Worm (Caenorhabditis elegans) whole organism, L2 larva: Measurements from ENCODE around the gene sir-2.1.

Experiments
- aly-2 ChIP-seq: fragments of 150-350 bp; optimal IDR thresholded peaks from 2 replicates; lab custom pipeline; 2014; ENCODE audit warnings: missing biosample characterization, missing genetic modification characterization
- ceh-16 ChIP-seq: fragments of 150-350 bp; optimal IDR thresholded peaks from 2 replicates; lab custom pipeline; 2014; ENCODE audit warnings: missing biosample characterization, missing genetic modification characterization
- egl-27 ChIP-seq: sonication (generic microtip); optimal IDR thresholded peaks from 3 replicates; lab custom pipeline; 2017; ENCODE audit warnings: missing biosample characterization, missing genetic modification reagents, missing genetic modification characterization
- elt-1 ChIP-seq: fragments of 150-350 bp; optimal IDR thresholded peaks from 2 replicates; lab custom pipeline; 2014; ENCODE audit warnings: missing biosample characterization, missing genetic modification characterization
- lin-11 ChIP-seq: fragments of 150-350 bp; sonication (generic microtip); optimal IDR thresholded peaks from 2 replicates; lab custom pipeline; 2014; ENCODE audit warnings: missing biosample characterization, missing genetic modification characterization, inconsistent platforms, mixed read lengths
- lin-39 ChIP-seq: fragments of 150-350 bp; optimal IDR thresholded peaks from 2 replicates; lab custom pipeline; 2014; ENCODE audit warnings: missing biosample characterization, missing genetic modification reagents, missing genetic modification characterization
- lsy-2 ChIP-seq, 2 experiments: fragments of 150-350 bp in 1 of 2; sonication (generic microtip) in 1 of 2; optimal IDR thresholded peaks; 2 replicates each; lab custom pipeline; 2014 to 2017; ENCODE audit warnings: missing biosample characterization in 2 of 2, missing genetic modification characterization in 2 of 2
- mab-5 ChIP-seq: fragments of 150-350 bp; optimal IDR thresholded peaks from 2 replicates; lab custom pipeline; 2014; ENCODE audit warnings: missing biosample characterization, missing genetic modification characterization
- nhr-11 ChIP-seq: fragments of 150-350 bp; optimal IDR thresholded peaks from 2 replicates; lab custom pipeline; 2014; ENCODE audit warnings: missing biosample characterization, missing genetic modification characterization
- nhr-129 ChIP-seq: fragments of 150-350 bp; optimal IDR thresholded peaks from 2 replicates; lab custom pipeline; 2014; ENCODE audit warnings: missing biosample characterization, missing genetic modification characterization
- nhr-77 ChIP-seq: fragments of 150-350 bp; optimal IDR thresholded peaks from 2 replicates; lab custom pipeline; 2014; ENCODE audit warnings: missing biosample characterization, missing genetic modification characterization
- skn-1 ChIP-seq: sonication (generic microtip); optimal IDR thresholded peaks from 2 replicates; lab custom pipeline; 2017; ENCODE audit warnings: missing biosample characterization, missing genetic modification characterization
- sma-3 ChIP-seq: sonication (generic microtip); optimal IDR thresholded peaks from 2 replicates; lab custom pipeline; 2016; ENCODE audit warnings: missing genetic modification reagents, missing genetic modification characterization, missing compliant biosample characterization

ce11 chrIV:10345990-10346389, 20.0 kb downstream of the sir-2.1 start:
- no peak for TF ChIP-seq ceh-16
- peak; percentile 2 for TF ChIP-seq sma-3 (GFP tag; lab: Kevin White, UChicago)
- TF ChIP-seq lsy-2 (tag; optimal IDR thresholded peaks at IDR 0.05; lab: Kevin White, UChicago) = peak; percentile 12 to 64
- TF ChIP-seq nhr-77 (tag; lab: Kevin White, UChicago) = no peak
- TF ChIP-seq lin-11 (tag; lab: Kevin White, UChicago) = no peak
- TF ChIP-seq nhr-11 (tag; lab: Kevin White, UChicago) = no peak
- TF ChIP-seq aly-2 (tag; lab: Kevin White, UChicago) = no peak
- peak; percentile 82 for TF ChIP-seq nhr-129 (tag; lab: Kevin White, UChicago)
- peak; percentile 22 for TF ChIP-seq egl-27
- TF ChIP-seq lin-39 = no peak
- TF ChIP-seq mab-5 (tag; lab: Kevin White, UChicago) = no peak
- no peak for TF ChIP-seq elt-1 (tag; lab: Kevin White, UChicago)
- TF ChIP-seq skn-1 (tag; lab: Kevin White, UChicago) = no peak
